Fruit fly (Drosophila melanogaster) whole organism: ENCODE measurements around the gene CG15545.

Experiments used
- CG8478 ChIP-seq: fragments of >200 bp; optimal IDR thresholded peaks from 2 replicates; lab custom pipeline; 2018; ENCODE audit warnings: inconsistent platforms
- Dll ChIP-seq: fragments of >200 bp; optimal IDR thresholded peaks from 2 replicates; lab custom pipeline; 2017
- EcR ChIP-seq, 2 experiments: fragments of >200 bp; optimal IDR thresholded peaks; 2 replicates each; lab custom pipeline; 2017; ENCODE audit warnings: missing biosample characterization in 2 of 2, missing genetic modification characterization in 2 of 2, missing genetic modification reagents in 2 of 2
- pan ChIP-seq: fragments of >200 bp; optimal IDR thresholded peaks from 2 replicates; lab custom pipeline; 2017
- psq ChIP-seq: fragments of >200 bp; optimal IDR thresholded peaks from 2 replicates; lab custom pipeline; 2017
- usp ChIP-seq: fragments of >200 bp; optimal IDR thresholded peaks from 2 replicates; lab custom pipeline; 2017; ENCODE audit warnings: missing biosample characterization, missing genetic modification characterization, mixed read lengths

- no peak for TF ChIP-seq psq (lab: Kevin White, UChicago)
- no peak for TF ChIP-seq CG8478
- no peak for TF ChIP-seq EcR (GFP tag; optimal IDR thresholded peaks at IDR 0.05; lab: Kevin White, UChicago)
- TF ChIP-seq usp (GFP tag; lab: Kevin White, UChicago): no peak
- no peak for TF ChIP-seq Dll (lab: Kevin White, UChicago)
- TF ChIP-seq pan (lab: Kevin White, UChicago): no peak
Observed at dm6 chr3R:30872301-30873044, at the start of gene CG15545.
